Fruit fly (Drosophila melanogaster): ENCODE measurements around the gene Hsp68.

Hsp68 gene

DNA sequence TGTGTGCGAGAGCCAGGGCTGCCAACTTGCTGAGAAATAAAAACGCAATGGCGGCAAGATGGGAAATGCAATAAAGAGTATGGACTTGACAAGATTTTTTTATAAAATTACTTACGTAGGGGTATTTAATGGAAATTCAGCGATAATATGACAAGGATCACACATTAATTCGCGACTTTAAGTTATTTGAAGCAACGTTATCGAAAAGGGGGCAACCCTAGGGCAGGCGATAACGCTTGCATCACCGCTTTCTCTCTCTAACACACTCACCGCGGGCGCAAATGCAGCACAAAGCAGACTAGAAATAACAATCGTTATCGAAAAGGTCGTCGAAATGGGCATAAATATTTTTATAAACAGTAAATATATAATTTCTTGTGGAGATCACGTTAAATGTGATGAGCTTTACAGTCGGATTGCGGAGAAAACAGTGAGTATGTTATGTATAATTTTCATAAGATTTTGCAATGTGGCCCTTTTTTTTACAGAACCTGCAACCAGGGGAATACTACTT, 9.1 kb downstream of the Hsp68 start, which contains the start of gene Rox8 (continued):
- TF ChIP-seq toy (GFP tag; IDR thresholded peaks at IDR 0.05): no peak
- TF ChIP-seq pan (optimal IDR thresholded peaks at IDR 0.05): no peak
- no peak for TF ChIP-seq pan (GFP tag; optimal IDR thresholded peaks at IDR 0.05 in 1 of 2, IDR thresholded peaks at IDR 0.05 in 1 of 2)
- TF ChIP-seq CG14860 (GFP tag; IDR thresholded peaks at IDR 0.05; ENCODE audit: partially characterized antibody): peak; percentile 44; the same call in 1 of the 3 replicates
- peak; percentile 47; the same call in 1 of the 3 replicates for TF ChIP-seq CG17361 (GFP tag; IDR thresholded peaks at IDR 0.05)
- TF ChIP-seq CG12236 (GFP tag; optimal IDR thresholded peaks at IDR 0.05): no peak
- no peak for TF ChIP-seq prd (optimal IDR thresholded peaks at IDR 0.05)
- no peak; the same call in 2 of the 3 replicates for TF ChIP-seq prd (GFP tag; IDR thresholded peaks at IDR 0.05)
- peak; percentile 71 for TF ChIP-seq Opbp (GFP tag; IDR thresholded peaks at IDR 0.05; ENCODE audit: partially characterized antibody)
- TF ChIP-seq insv (GFP tag; optimal IDR thresholded peaks at IDR 0.05): peak in 1 of 2 experiments; percentile 1
- no peak for TF ChIP-seq CG2875 (GFP tag; optimal IDR thresholded peaks at IDR 0.05)
- no peak for TF ChIP-seq CG7556 (GFP tag; optimal IDR thresholded peaks at IDR 0.05)
- TF ChIP-seq Eip74EF (GFP tag; optimal IDR thresholded peaks at IDR 0.05): no peak
- no peak for TF ChIP-seq ash1 (GFP tag; optimal IDR thresholded peaks at IDR 0.05)
- TF ChIP-seq seq (GFP tag; IDR thresholded peaks at IDR 0.05): peak; percentile 35; the same call in 1 of the 2 replicates
- TF ChIP-seq salm (tag; optimal IDR thresholded peaks at IDR 0.05): no peak
- no peak for TF ChIP-seq Camta (GFP tag; optimal IDR thresholded peaks at IDR 0.05)
- TF ChIP-seq CG3281 (GFP tag; optimal IDR thresholded peaks at IDR 0.05): peak; percentile 7
- TF ChIP-seq dan (GFP tag; IDR thresholded peaks at IDR 0.05): no peak
- TF ChIP-seq tup (GFP tag; optimal IDR thresholded peaks at IDR 0.05): peak; percentile 10
- peak; percentile 79 for TF ChIP-seq CG34376 (GFP tag; optimal IDR thresholded peaks at IDR 0.05)
- TF ChIP-seq Elba2 (GFP tag; optimal IDR thresholded peaks at IDR 0.05): no peak
- TF ChIP-seq az2 (GFP tag; optimal IDR thresholded peaks at IDR 0.05): peak; percentile 35
- no peak; the same call in 1 of the 2 replicates for TF ChIP-seq amos (GFP tag; IDR thresholded peaks at IDR 0.05; ENCODE audit: partially characterized antibody)
- peak; percentile 75 for TF ChIP-seq CG17829 (tag; optimal IDR thresholded peaks at IDR 0.05)
- peak; percentile 61 for TF ChIP-seq Fer1 (GFP tag; optimal IDR thresholded peaks at IDR 0.05)
- TF ChIP-seq Fer3 (tag; optimal IDR thresholded peaks at IDR 0.05): peak; percentile 13
- peak; percentile 6 for TF ChIP-seq CG17912 (GFP tag; optimal IDR thresholded peaks at IDR 0.05)
- TF ChIP-seq CG7786 (GFP tag; optimal IDR thresholded peaks at IDR 0.05): no peak
- no peak for TF ChIP-seq sim (GFP tag; IDR thresholded peaks at IDR 0.05)
- TF ChIP-seq CG4282 (GFP tag; optimal IDR thresholded peaks at IDR 0.05): no peak
- TF ChIP-seq gt (GFP tag; IDR thresholded peaks at IDR 0.05): no peak
- no peak for TF ChIP-seq Asciz (GFP tag; optimal IDR thresholded peaks at IDR 0.05)
- peak; percentile 23 for TF ChIP-seq scrt (GFP tag; optimal IDR thresholded peaks at IDR 0.05)
- peak; percentile 46 for TF ChIP-seq Neu2 (GFP tag; optimal IDR thresholded peaks at IDR 0.05; ENCODE audit: borderline replicate concordance)
- no peak for TF ChIP-seq CG15269 (tag; optimal IDR thresholded peaks at IDR 0.05)
- no peak for TF ChIP-seq wek (GFP tag; optimal IDR thresholded peaks at IDR 0.05)
- TF ChIP-seq CG9817 (tag; optimal IDR thresholded peaks at IDR 0.05): peak; percentile 29
- TF ChIP-seq fd96Cb (tag; optimal IDR thresholded peaks at IDR 0.05): no peak
- TF ChIP-seq Myb (GFP tag; optimal IDR thresholded peaks at IDR 0.05): peak; percentile 21
- TF ChIP-seq ro (GFP tag; IDR thresholded peaks at IDR 0.05): no peak
- TF ChIP-seq CG34224 (GFP tag; IDR thresholded peaks at IDR 0.05; ENCODE audit: partially characterized antibody): peak; percentile 52; the same call in 1 of the 3 replicates
- peak; percentile 31 for TF ChIP-seq odd (GFP tag; optimal IDR thresholded peaks at IDR 0.05)
- no peak for TF ChIP-seq HLHmδ (GFP tag; optimal IDR thresholded peaks at IDR 0.05)
- peak; percentile 44 for TF ChIP-seq CG12391 (tag; optimal IDR thresholded peaks at IDR 0.05)
- TF ChIP-seq CkIIα-i1 (GFP tag; IDR thresholded peaks at IDR 0.05): no peak
- TF ChIP-seq crc (GFP tag; optimal IDR thresholded peaks at IDR 0.05): no peak
- TF ChIP-seq wor (GFP tag; IDR thresholded peaks at IDR 0.05): no peak
- peak; percentile 19 for TF ChIP-seq Blimp-1 (GFP tag; optimal IDR thresholded peaks at IDR 0.05)
- TF ChIP-seq Xrp1 (GFP tag; IDR thresholded peaks at IDR 0.05): peak; percentile 8; the same call in 1 of the 2 replicates

Measured in whole organism, embryonic.